Fruit fly (Drosophila melanogaster) whole organism, embryonic: ENCODE data around the gene CG16789.

Experiments
- Ada2b ChIP-seq: fragments of 200-800 bp; sonication (Bioruptor generic); IDR thresholded peaks from 2 replicates; pipeline ENCODE4 v1.3.6; 2022; ENCODE audit warnings: missing biosample characterization, missing genetic modification characterization
- CG11695 ChIP-seq: fragments of 200-800 bp; sonication (Bioruptor generic); IDR thresholded peaks from 3 replicates; pipeline ENCODE4 v1.3.6; 2022; ENCODE audit warnings: missing biosample characterization, missing genetic modification characterization
- CG12071 ChIP-seq: fragments of 200-800 bp; sonication (Bioruptor generic); optimal IDR thresholded peaks from 3 replicates; lab custom pipeline; 2018; ENCODE audit warnings: missing biosample characterization, mild to moderate bottlenecking, missing genetic modification characterization
- CG16813 ChIP-seq: fragments of 200-800 bp; sonication (Bioruptor generic); IDR thresholded peaks from 3 replicates; pipeline ENCODE4 v1.3.6; 2022; ENCODE audit warnings: missing biosample characterization, missing genetic modification characterization; ENCODE audit not compliant: partially characterized antibody
- CG1792 ChIP-seq: fragments of 200-800 bp; sonication (Bioruptor generic); optimal IDR thresholded peaks from 2 replicates; lab custom pipeline; 2016; ENCODE audit warnings: missing biosample characterization, missing genetic modification characterization
- CG31388 ChIP-seq: fragments of 200-800 bp; sonication (Bioruptor generic); optimal IDR thresholded peaks from 2 replicates; lab custom pipeline; 2016; ENCODE audit warnings: missing biosample characterization, missing genetic modification characterization
- CG4730 ChIP-seq: fragments of 200-800 bp; sonication (Bioruptor generic); IDR thresholded peaks from 2 replicates; pipeline ENCODE4 v1.3.6; 2022; ENCODE audit warnings: missing biosample characterization, missing genetic modification characterization
- CG6254 ChIP-seq: fragments of 200-800 bp; sonication (Bioruptor generic); optimal IDR thresholded peaks from 3 replicates; lab custom pipeline; 2017; ENCODE audit warnings: mild to moderate bottlenecking, missing biosample characterization, missing genetic modification reagents, missing genetic modification characterization
- CG6791 ChIP-seq: fragments of 200-800 bp; sonication (Bioruptor generic); IDR thresholded peaks from 3 replicates; pipeline ENCODE4 v1.3.6; 2022; ENCODE audit warnings: missing biosample characterization, missing genetic modification characterization; ENCODE audit not compliant: partially characterized antibody
- CG7372 ChIP-seq: fragments of 200-800 bp; sonication (Bioruptor generic); IDR thresholded peaks from 2 replicates; pipeline ENCODE4 v1.3.6; 2022; ENCODE audit warnings: missing biosample characterization, missing genetic modification characterization
- CG8089 ChIP-seq: fragments of 200-800 bp; sonication (Bioruptor generic); optimal IDR thresholded peaks from 3 replicates; lab custom pipeline; 2016; ENCODE audit warnings: missing biosample characterization, missing genetic modification characterization
- CkIIα-i1 ChIP-seq: fragments of 200-800 bp; sonication (Bioruptor generic); IDR thresholded peaks from 2 replicates; pipeline ENCODE4 v1.3.6; 2022; ENCODE audit warnings: missing biosample characterization, missing genetic modification characterization
- CrebB ChIP-seq: fragments of 200-800 bp; sonication (Bioruptor generic); optimal IDR thresholded peaks from 3 replicates; lab custom pipeline; 2018; ENCODE audit warnings: missing biosample characterization, mild to moderate bottlenecking, missing genetic modification characterization
- D19A ChIP-seq: fragments of 200-800 bp; optimal IDR thresholded peaks from 3 replicates; lab custom pipeline; 2019; ENCODE audit warnings: missing biosample characterization, mild to moderate bottlenecking, missing genetic modification characterization, moderate library complexity
- Dref ChIP-seq: fragments of 200-800 bp; sonication (Bioruptor generic); IDR thresholded peaks from 2 replicates; pipeline ENCODE4 v1.3.6; 2022; ENCODE audit warnings: missing biosample characterization, missing genetic modification characterization
- Ets65A ChIP-seq: fragments of 200-800 bp; sonication (Bioruptor generic); peaks from one replicate; lab custom pipeline; 2016; ENCODE audit warnings: missing biosample characterization, missing genetic modification characterization
- HLH3B ChIP-seq: fragments of 200-800 bp; sonication (Bioruptor generic); IDR thresholded peaks from 2 replicates; pipeline ENCODE4 v1.3.6; 2022; ENCODE audit warnings: missing biosample characterization, missing genetic modification characterization
- HLH4C ChIP-seq: fragments of 200-800 bp; sonication (Bioruptor generic); IDR thresholded peaks from 3 replicates; pipeline ENCODE4 v1.3.6; 2022; ENCODE audit warnings: missing biosample characterization, missing genetic modification characterization; ENCODE audit not compliant: partially characterized antibody
- Lim3 ChIP-seq: fragments of 200-800 bp; sonication (Bioruptor generic); IDR thresholded peaks from 2 replicates; pipeline ENCODE4 v1.3.6; 2022; ENCODE audit warnings: missing biosample characterization, missing genetic modification characterization
- MBD-R2 ChIP-seq: fragments of 200-800 bp; sonication (Bioruptor generic); IDR thresholded peaks from 2 replicates; pipeline ENCODE4 v1.3.6; 2022; ENCODE audit warnings: missing biosample characterization, missing genetic modification characterization
- MTF-1 ChIP-seq: fragments of 200-800 bp; sonication (Bioruptor generic); optimal IDR thresholded peaks from 2 replicates; lab custom pipeline; 2018; ENCODE audit warnings: missing biosample characterization, mild to moderate bottlenecking, missing genetic modification characterization, borderline replicate concordance
- Med ChIP-seq: fragments of 200-800 bp; sonication (Bioruptor generic); peaks from one replicate; lab custom pipeline; 2016; ENCODE audit warnings: missing biosample characterization, missing genetic modification characterization, mild to moderate bottlenecking, inconsistent platforms, moderate library complexity
- Mrtf ChIP-seq: fragments of 200-800 bp; sonication (Bioruptor generic); IDR thresholded peaks from 3 replicates; pipeline ENCODE4 v1.3.6; 2022; ENCODE audit warnings: missing biosample characterization, missing genetic modification characterization
- NC2α ChIP-seq: fragments of 200-800 bp; sonication (Bioruptor generic); optimal IDR thresholded peaks from 2 replicates; lab custom pipeline; 2016; ENCODE audit warnings: missing biosample characterization, missing genetic modification characterization
- Oaz ChIP-seq: fragments of 200-800 bp; sonication (Bioruptor generic); IDR thresholded peaks from 2 replicates; pipeline ENCODE4 v1.3.6; 2022; ENCODE audit warnings: missing biosample characterization, missing genetic modification characterization
- ara ChIP-seq: fragments of 200-800 bp; sonication (Bioruptor generic); IDR thresholded peaks from 2 replicates; pipeline ENCODE4 v1.3.6; 2022; ENCODE audit warnings: missing biosample characterization, missing genetic modification characterization
- ash1 ChIP-seq: fragments of 200-800 bp; sonication (Bioruptor generic); optimal IDR thresholded peaks from 2 replicates; lab custom pipeline; 2018; ENCODE audit warnings: missing biosample characterization, mild to moderate bottlenecking, missing genetic modification characterization
- az2 ChIP-seq: fragments of 200-800 bp; sonication (Bioruptor generic); optimal IDR thresholded peaks from 3 replicates; lab custom pipeline; 2016; ENCODE audit warnings: missing biosample characterization, missing genetic modification characterization
- caup ChIP-seq: fragments of 200-800 bp; sonication (Bioruptor generic); optimal IDR thresholded peaks from 3 replicates; lab custom pipeline; 2017; ENCODE audit warnings: missing biosample characterization, mild to moderate bottlenecking, missing genetic modification characterization, moderate library complexity; ENCODE audit not compliant: severe bottlenecking
- chinmo ChIP-seq: fragments of 200-800 bp; sonication (Bioruptor generic); IDR thresholded peaks from 4 replicates; pipeline ENCODE4 v1.3.6; 2022; ENCODE audit warnings: missing biosample characterization, missing genetic modification characterization; ENCODE audit not compliant: partially characterized antibody
- corto ChIP-seq: fragments of 200-800 bp; sonication (Bioruptor generic); optimal IDR thresholded peaks from 2 replicates; lab custom pipeline; 2016; ENCODE audit warnings: missing biosample characterization, mild to moderate bottlenecking, missing genetic modification characterization, moderate library complexity
- dmrt11E ChIP-seq: fragments of 200-800 bp; sonication (Bioruptor generic); optimal IDR thresholded peaks from 3 replicates; lab custom pipeline; 2018; ENCODE audit warnings: missing biosample characterization, mild to moderate bottlenecking, missing genetic modification characterization, moderate library complexity
- fd102C ChIP-seq: fragments of 200-800 bp; sonication (Bioruptor generic); optimal IDR thresholded peaks from 2 replicates; lab custom pipeline; 2018; ENCODE audit warnings: missing biosample characterization, mild to moderate bottlenecking, missing genetic modification characterization, moderate library complexity
- grn ChIP-seq: fragments of 200-800 bp; sonication (Bioruptor generic); optimal IDR thresholded peaks from 3 replicates; lab custom pipeline; 2017; ENCODE audit warnings: missing biosample characterization, missing genetic modification characterization
- h ChIP-seq: fragments of >200 bp; optimal IDR thresholded peaks from 2 replicates; lab custom pipeline; 2017
- hbn ChIP-seq: fragments of 200-800 bp; sonication (Bioruptor generic); IDR thresholded peaks from 2 replicates; pipeline ENCODE4 v1.3.6; 2022; ENCODE audit warnings: missing biosample characterization, missing genetic modification characterization; ENCODE audit not compliant: partially characterized antibody
- her ChIP-seq: fragments of 200-800 bp; sonication (Bioruptor generic); optimal IDR thresholded peaks from 2 replicates; lab custom pipeline; 2016; ENCODE audit warnings: missing biosample characterization, missing genetic modification characterization
- hkb ChIP-seq, 2 experiments: fragments of 200-800 bp in 1 of 2; fragments of >200 bp in 1 of 2; sonication (Bioruptor generic) in 1 of 2; IDR thresholded peaks in 1 of 2; optimal IDR thresholded peaks in 1 of 2; 2 replicates each; pipeline versions ENCODE4 v1.3.6 to Lab custom; 2017 to 2022; ENCODE audit warnings: missing biosample characterization in 1 of 2, missing genetic modification characterization in 1 of 2
- hth ChIP-seq: fragments of >200 bp; optimal IDR thresholded peaks from 2 replicates; lab custom pipeline; 2017; ENCODE audit warnings: inconsistent platforms
- insv ChIP-seq, 2 experiments: fragments of 200-800 bp; sonication (Bioruptor generic); optimal IDR thresholded peaks; 3 replicates each; lab custom pipeline; 2016 to 2018; ENCODE audit warnings: missing biosample characterization in 2 of 2, missing genetic modification characterization in 2 of 2
- mld ChIP-seq: fragments of 200-800 bp; sonication (Bioruptor generic); IDR thresholded peaks from 3 replicates; pipeline ENCODE4 v1.3.6; 2022; ENCODE audit warnings: missing biosample characterization, missing genetic modification characterization; ENCODE audit not compliant: partially characterized antibody
- pb ChIP-seq: fragments of 200-800 bp; sonication (Bioruptor generic); optimal IDR thresholded peaks from 3 replicates; lab custom pipeline; 2016; ENCODE audit warnings: missing biosample characterization, missing genetic modification characterization
- peb ChIP-seq: fragments of 200-800 bp; sonication (Bioruptor generic); IDR thresholded peaks from 2 replicates; pipeline ENCODE4 v1.3.6; 2022; ENCODE audit warnings: missing biosample characterization, missing genetic modification characterization
- run ChIP-seq: fragments of 200-800 bp; sonication (Bioruptor generic); optimal IDR thresholded peaks from 3 replicates; lab custom pipeline; 2018; ENCODE audit warnings: missing biosample characterization, mild to moderate bottlenecking, missing genetic modification characterization
- sens-2 ChIP-seq: fragments of 200-800 bp; sonication (Bioruptor generic); IDR thresholded peaks from 2 replicates; pipeline ENCODE4 v1.3.6; 2022; ENCODE audit warnings: missing biosample characterization, missing genetic modification characterization
- shn ChIP-seq: fragments of 200-800 bp; sonication (Bioruptor generic); optimal IDR thresholded peaks from 3 replicates; lab custom pipeline; 2016; ENCODE audit warnings: missing biosample characterization, missing genetic modification characterization
- slp2 ChIP-seq: fragments of 200-800 bp; sonication (Bioruptor generic); optimal IDR thresholded peaks from 2 replicates; lab custom pipeline; 2016; ENCODE audit warnings: missing biosample characterization, missing genetic modification characterization
- unpg ChIP-seq: fragments of 200-800 bp; sonication (Bioruptor generic); optimal IDR thresholded peaks from 3 replicates; lab custom pipeline; 2018; ENCODE audit warnings: missing biosample characterization, mild to moderate bottlenecking, missing genetic modification characterization, moderate library complexity
- zfh1 ChIP-seq: fragments of 200-800 bp; sonication (Bioruptor generic); IDR thresholded peaks from 3 replicates; pipeline ENCODE4 v1.3.6; 2022; ENCODE audit warnings: missing biosample characterization, missing genetic modification characterization
- zfh2 ChIP-seq: fragments of 200-800 bp; sonication (Bioruptor generic); optimal IDR thresholded peaks from 2 replicates; lab custom pipeline; 2016; ENCODE audit warnings: missing biosample characterization, missing genetic modification characterization

CG16789 gene

DNA sequence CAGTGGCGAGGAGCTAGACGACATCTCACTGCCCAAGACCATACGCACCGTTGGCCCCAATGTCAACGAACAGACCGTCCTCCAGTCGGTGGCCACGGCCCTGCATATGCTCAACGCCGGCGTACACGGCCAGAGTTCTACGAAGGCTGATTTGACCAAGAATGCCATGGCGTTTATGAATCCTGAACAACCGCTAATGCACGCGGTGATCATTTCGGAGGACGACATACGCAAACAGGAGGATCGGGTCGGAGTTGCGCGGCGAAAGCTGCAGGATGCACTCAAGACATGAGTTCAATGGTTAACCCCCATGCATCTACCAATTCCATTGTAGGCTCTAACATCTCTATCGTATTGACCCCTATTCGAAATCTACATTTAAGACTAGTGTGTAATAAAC lies 4.9 kb upstream of the CG16789 start:
- TF ChIP-seq D19A = no peak
- 0 out of 3 replicates have a peak, but pooled peaks have one; percentile 33 for TF ChIP-seq CG16813
- TF ChIP-seq az2 (GFP tag; lab: Kevin White, UChicago) = no peak
- TF ChIP-seq zfh2 (GFP tag; lab: Kevin White, UChicago) = no peak
- no peak for TF ChIP-seq fd102C
- 0 out of 2 replicates have a peak, but pooled peaks have one; percentile 2 for TF ChIP-seq Ada2b
- peak; percentile 54 for TF ChIP-seq Med (GFP tag; lab: Kevin White, UChicago)
- no peak for TF ChIP-seq pb (GFP tag; lab: Kevin White, UChicago)
- no peak for TF ChIP-seq run (tag; lab: Kevin White, UChicago)
- no peak for TF ChIP-seq insv (GFP tag; optimal IDR thresholded peaks at IDR 0.05; lab: Kevin White, UChicago)
- TF ChIP-seq HLH3B (GFP tag; lab: Robert Waterston, UW) = no peak
- no peak for TF ChIP-seq CrebB
- TF ChIP-seq h (lab: Kevin White, UChicago) = no peak
- TF ChIP-seq Ets65A (GFP tag; lab: Kevin White, UChicago) = peak; percentile 53
- no peak for TF ChIP-seq Dref (GFP tag; lab: Robert Waterston, UW)
- TF ChIP-seq CkIIα-i1 (GFP tag; lab: Robert Waterston, UW) = no peak
- no peak for TF ChIP-seq dmrt11E (tag; lab: Kevin White, UChicago)
- no peak for TF ChIP-seq CG11695 (GFP tag; lab: Robert Waterston, UW)
- no peak for TF ChIP-seq hkb (optimal IDR thresholded peaks at IDR 0.05; lab: Kevin White, UChicago)
- no peak for TF ChIP-seq hkb (GFP tag; IDR thresholded peaks at IDR 0.05; lab: Robert Waterston, UW)

DNA sequence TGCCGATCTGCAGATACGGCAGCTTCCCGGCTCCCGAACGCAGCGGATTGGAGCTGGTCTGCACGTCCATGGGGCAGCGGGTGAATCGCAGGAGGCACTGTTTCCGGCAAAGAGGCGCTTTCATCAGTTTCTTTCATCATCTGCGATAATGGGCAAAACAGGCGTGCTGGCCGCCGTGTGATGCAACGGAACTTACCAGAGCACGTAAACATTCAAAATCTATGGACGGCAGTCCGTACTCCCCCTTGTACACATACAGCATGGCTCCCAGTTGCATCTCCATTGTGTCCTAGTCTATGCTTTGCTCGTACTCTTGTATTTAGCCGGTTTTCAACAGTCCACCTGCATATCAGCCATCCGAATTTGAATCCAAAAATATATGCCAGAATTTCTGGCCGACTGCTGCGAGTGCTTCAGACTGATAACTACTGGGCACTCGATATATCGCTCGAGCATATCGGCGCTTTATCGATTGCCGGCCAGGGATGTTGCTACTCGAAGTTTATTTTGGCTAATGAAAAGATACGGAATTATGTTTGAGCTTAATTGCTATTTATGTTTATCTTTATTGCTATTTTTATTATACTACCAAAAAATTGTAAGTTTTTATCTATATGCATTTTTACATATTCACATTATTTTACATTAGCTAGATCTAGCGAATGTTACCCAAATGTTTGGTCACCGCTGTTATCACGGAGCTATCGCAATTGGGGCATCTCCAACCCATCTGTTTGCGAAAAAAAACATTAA lies 2.6 kb upstream of the CG16789 start, which contains the start of the genes CG9393 and Vps45:
CG9393 (minus strand) TSS at position 434 of the 753 bp plus-strand sequence.
Vps45 (plus strand) TSS at position 685 of the 753 bp plus-strand sequence.
- TF ChIP-seq HLH4C (GFP tag; lab: Robert Waterston, UW) (peak; percentile 94), Mrtf (GFP tag; lab: Robert Waterston, UW) (no peak), CG6791 (GFP tag; lab: Robert Waterston, UW) (peak; percentile 91), CG12071 (GFP tag; lab: Kevin White, UChicago) (no peak), MBD-R2 (GFP tag; lab: Robert Waterston, UW) (peak; percentile 73), caup (GFP tag; lab: Kevin White, UChicago) (peak; percentile 43), MTF-1 (GFP tag; lab: Kevin White, UChicago) (no peak), CG7372 (GFP tag; lab: Robert Waterston, UW) (peak; percentile 40; the same call in 1 of the 2 replicates), shn (peak; percentile 52), slp2 (GFP tag; lab: Kevin White, UChicago) (no peak), CG6254 (no peak), sens-2 (GFP tag; lab: Robert Waterston, UW) (no peak), zfh1 (GFP tag; lab: Robert Waterston, UW) (no peak), CG8089 (GFP tag; lab: Kevin White, UChicago) (peak; percentile 46), corto (GFP tag; lab: Kevin White, UChicago) (no peak), Oaz (no peak), grn (GFP tag; lab: Kevin White, UChicago) (peak; percentile 84), peb (GFP tag; lab: Robert Waterston, UW) (no peak), hbn (GFP tag; lab: Robert Waterston, UW) (peak; percentile 92), chinmo (peak; percentile 89; the same call in 3 of the 4 replicates), her (GFP tag; lab: Kevin White, UChicago) (no peak), mld (GFP tag; lab: Robert Waterston, UW) (peak; percentile 89), ara (GFP tag; lab: Robert Waterston, UW) (peak; percentile 37), unpg (GFP tag; lab: Kevin White, UChicago) (no peak), Lim3 (GFP tag; lab: Robert Waterston, UW) (no peak), ash1 (GFP tag; lab: Kevin White, UChicago) (no peak), NC2α (GFP tag; lab: Kevin White, UChicago) (peak; percentile 29), CG4730 (0 out of 2 replicates have a peak, but pooled peaks have one; percentile 34), CG31388 (GFP tag; lab: Kevin White, UChicago) (peak; percentile 13), hth (lab: Kevin White, UChicago) (no peak), CG1792 (GFP tag; lab: Kevin White, UChicago) (no peak)
